Worm (Caenorhabditis elegans) whole organism, L1 larva: Measurements from ENCODE around the gene F22B5.6.

ENCODE experiments used
- C04F5.9 ChIP-seq: sonication (generic microtip); optimal IDR thresholded peaks from 2 replicates; lab custom pipeline; 2016; ENCODE audit warnings: missing genetic modification characterization, missing compliant biosample characterization
- F16B12.6 ChIP-seq: fragments of 150-350 bp; optimal IDR thresholded peaks from 2 replicates; lab custom pipeline; 2014; ENCODE audit warnings: missing biosample characterization, missing genetic modification characterization
- aha-1 ChIP-seq: fragments of 150-350 bp; optimal IDR thresholded peaks from 2 replicates; lab custom pipeline; 2014; ENCODE audit warnings: missing biosample characterization, missing genetic modification characterization
- alr-1 ChIP-seq: fragments of 200-800 bp; sonication (Bioruptor generic); optimal IDR thresholded peaks from 2 replicates; lab custom pipeline; 2018; ENCODE audit warnings: borderline replicate concordance, mild to moderate bottlenecking, missing genetic modification characterization, missing compliant biosample characterization
- aly-2 ChIP-seq: fragments of 150-350 bp; optimal IDR thresholded peaks from 2 replicates; lab custom pipeline; 2014; ENCODE audit warnings: missing biosample characterization, missing genetic modification characterization
- ama-1 ChIP-seq: fragments of 150-350 bp; optimal IDR thresholded peaks from 2 replicates; lab custom pipeline; 2014
- blmp-1 ChIP-seq: fragments of 150-350 bp; optimal IDR thresholded peaks from 2 replicates; lab custom pipeline; 2014; ENCODE audit warnings: missing biosample characterization, missing genetic modification characterization
- ceh-63 ChIP-seq: fragments of 200-800 bp; sonication (Bioruptor generic); optimal IDR thresholded peaks from 2 replicates; lab custom pipeline; 2018; ENCODE audit warnings: mild to moderate bottlenecking, missing genetic modification characterization, missing compliant biosample characterization
- ceh-8 ChIP-seq: fragments of 200-800 bp; sonication (Bioruptor generic); optimal IDR thresholded peaks from 2 replicates; lab custom pipeline; 2018; ENCODE audit warnings: mild to moderate bottlenecking, missing genetic modification characterization, moderate library complexity, missing compliant biosample characterization
- ceh-88 ChIP-seq: fragments of 200-800 bp; sonication (Bioruptor generic); IDR thresholded peaks from 2 replicates; pipeline ENCODE4 v1.3.6; 2022; ENCODE audit warnings: missing genetic modification characterization, missing compliant biosample characterization
- dpl-1 ChIP-seq, 3 experiments: fragments of 150-350 bp in 2 of 3; sonication (generic microtip) in 1 of 3; optimal IDR thresholded peaks; 2 replicates each; lab custom pipeline; 2014 to 2017; ENCODE audit warnings: missing biosample characterization in 3 of 3, missing genetic modification characterization in 3 of 3, missing genetic modification reagents in 3 of 3
- efl-1 ChIP-seq, 4 experiments: fragments of 150-350 bp; optimal IDR thresholded peaks in 3 of 4; peaks in 1 of 4; 1 replicate in 1 of 4; 2 replicates in 3 of 4; lab custom pipeline; 2014; ENCODE audit warnings: missing biosample characterization in 2 of 4, missing genetic modification characterization in 2 of 4, missing genetic modification reagents in 2 of 4
- egl-13 ChIP-seq: sonication (generic microtip); optimal IDR thresholded peaks from 2 replicates; lab custom pipeline; 2016; ENCODE audit warnings: missing genotype, missing genetic modification reagents, missing genetic modification characterization, missing compliant biosample characterization
- egl-27 ChIP-seq, 2 experiments: fragments of 150-350 bp in 1 of 2; sonication (generic microtip); optimal IDR thresholded peaks; 3 replicates each; lab custom pipeline; 2017 to 2018; ENCODE audit warnings: missing biosample characterization in 2 of 2, missing genetic modification characterization in 2 of 2, missing genetic modification reagents in 2 of 2
- elt-2 ChIP-seq: sonication (generic microtip); optimal IDR thresholded peaks from 2 replicates; lab custom pipeline; 2016; ENCODE audit warnings: missing genetic modification characterization, mild to moderate bottlenecking, inconsistent platforms, missing compliant biosample characterization, missing genetic modification reagents
- elt-3 ChIP-seq, 6 experiments: fragments of 150-350 bp in 1 of 6; sonication (generic microtip); optimal IDR thresholded peaks; 2 replicates each; lab custom pipeline; 2017 to 2018; ENCODE audit warnings: missing biosample characterization in 6 of 6, missing genetic modification characterization in 6 of 6, inconsistent platforms in 1 of 6
- ets-5 ChIP-seq: fragments of 200-800 bp; sonication (Bioruptor generic); IDR thresholded peaks from 2 replicates; pipeline ENCODE4 v1.3.6; 2022; ENCODE audit warnings: missing genetic modification characterization, missing compliant biosample characterization
- fkh-8 ChIP-seq: sonication (generic microtip); optimal IDR thresholded peaks from 2 replicates; lab custom pipeline; 2016; ENCODE audit warnings: mild to moderate bottlenecking, missing genetic modification characterization, missing compliant biosample characterization
- hlh-4 ChIP-seq: sonication (generic microtip); optimal IDR thresholded peaks from 2 replicates; lab custom pipeline; 2016; ENCODE audit warnings: mild to moderate bottlenecking, missing genetic modification characterization, missing compliant biosample characterization
- irx-1 ChIP-seq: sonication (generic microtip); optimal IDR thresholded peaks from 2 replicates; lab custom pipeline; 2016; ENCODE audit warnings: missing genetic modification characterization, missing compliant biosample characterization
- lin-14 ChIP-seq: fragments of 200-800 bp; sonication (Bioruptor generic); optimal IDR thresholded peaks from 2 replicates; lab custom pipeline; 2018; ENCODE audit warnings: mild to moderate bottlenecking, missing genetic modification characterization, moderate library complexity, missing compliant biosample characterization
- lin-15B ChIP-seq: fragments of 150-350 bp; sonication (generic microtip); optimal IDR thresholded peaks from 3 replicates; lab custom pipeline; 2014; ENCODE audit warnings: missing biosample characterization, missing genetic modification characterization
- lin-35 ChIP-seq, 2 experiments: fragments of 150-350 bp; optimal IDR thresholded peaks; 2 replicates each; lab custom pipeline; 2014; ENCODE audit warnings: missing biosample characterization in 2 of 2, missing genetic modification characterization in 2 of 2, missing genetic modification reagents in 2 of 2
- lsy-2 ChIP-seq, 2 experiments: fragments of 150-350 bp; optimal IDR thresholded peaks; 2 replicates each; lab custom pipeline; 2014; ENCODE audit warnings: missing biosample characterization in 2 of 2, missing genetic modification characterization in 2 of 2
- mep-1 ChIP-seq: fragments of 150-350 bp; optimal IDR thresholded peaks from 2 replicates; lab custom pipeline; 2014; ENCODE audit warnings: missing biosample characterization, missing genetic modification characterization
- nhr-11 ChIP-seq: fragments of 150-350 bp; optimal IDR thresholded peaks from 2 replicates; lab custom pipeline; 2014; ENCODE audit warnings: missing biosample characterization, missing genetic modification characterization
- nhr-20 ChIP-seq: sonication (generic microtip); optimal IDR thresholded peaks from 2 replicates; lab custom pipeline; 2016; ENCODE audit warnings: mild to moderate bottlenecking, missing genetic modification characterization, missing compliant biosample characterization
- nhr-237 ChIP-seq: fragments of 150-350 bp; optimal IDR thresholded peaks from 2 replicates; lab custom pipeline; 2014; ENCODE audit warnings: missing biosample characterization, missing genetic modification characterization
- nhr-47 ChIP-seq: sonication (generic microtip); optimal IDR thresholded peaks from 2 replicates; lab custom pipeline; 2016; ENCODE audit warnings: mild to moderate bottlenecking, missing genetic modification characterization, moderate library complexity, missing compliant biosample characterization
- nhr-71 ChIP-seq: sonication (generic microtip); optimal IDR thresholded peaks from 2 replicates; lab custom pipeline; 2016; ENCODE audit warnings: mild to moderate bottlenecking, missing genetic modification characterization, moderate library complexity, missing compliant biosample characterization
- nhr-77 ChIP-seq: fragments of 150-350 bp; optimal IDR thresholded peaks from 2 replicates; lab custom pipeline; 2014; ENCODE audit warnings: missing biosample characterization, missing genetic modification characterization
- nhr-85 ChIP-seq: sonication (generic microtip); peaks from one replicate; lab custom pipeline; 2016; ENCODE audit warnings: missing genetic modification characterization, inconsistent platforms, missing compliant biosample characterization
- nhr-90 ChIP-seq: sonication (generic microtip); optimal IDR thresholded peaks from 2 replicates; lab custom pipeline; 2016; ENCODE audit warnings: mild to moderate bottlenecking, missing genetic modification characterization, missing compliant biosample characterization; ENCODE audit not compliant: poor library complexity
- pag-3 ChIP-seq: sonication (generic microtip); optimal IDR thresholded peaks from 2 replicates; lab custom pipeline; 2017; ENCODE audit warnings: missing genetic modification characterization, mild to moderate bottlenecking, missing compliant biosample characterization, antibody characterized with exemption, borderline replicate concordance; ENCODE audit not compliant: insufficient read depth
- pax-3 ChIP-seq: fragments of 200-800 bp; sonication (Bioruptor generic); optimal IDR thresholded peaks from 2 replicates; lab custom pipeline; 2018; ENCODE audit warnings: mild to moderate bottlenecking, missing genetic modification characterization, moderate library complexity, missing compliant biosample characterization
- rnt-1 ChIP-seq: sonication (generic microtip); optimal IDR thresholded peaks from 2 replicates; lab custom pipeline; 2016; ENCODE audit warnings: mild to moderate bottlenecking, missing genetic modification characterization, moderate library complexity, missing compliant biosample characterization
- skn-1 ChIP-seq: fragments of 150-350 bp; optimal IDR thresholded peaks from 2 replicates; lab custom pipeline; 2014; ENCODE audit warnings: missing biosample characterization, missing genetic modification characterization
- snpc-4 ChIP-seq: fragments of 150-350 bp; optimal IDR thresholded peaks from 2 replicates; lab custom pipeline; 2014; ENCODE audit warnings: missing biosample characterization, missing genetic modification characterization
- snu-23 ChIP-seq: sonication (generic microtip); optimal IDR thresholded peaks from 2 replicates; lab custom pipeline; 2016; ENCODE audit warnings: missing genetic modification characterization, missing compliant biosample characterization
- sox-4 ChIP-seq: sonication (generic microtip); optimal IDR thresholded peaks from 2 replicates; lab custom pipeline; 2016; ENCODE audit warnings: missing genetic modification characterization, missing compliant biosample characterization
- sptf-1 ChIP-seq: fragments of 150-350 bp; optimal IDR thresholded peaks from 2 replicates; lab custom pipeline; 2014; ENCODE audit warnings: missing biosample characterization, missing genetic modification characterization
- sup-37 ChIP-seq: fragments of 200-800 bp; sonication (Bioruptor generic); optimal IDR thresholded peaks from 2 replicates; lab custom pipeline; 2018; ENCODE audit warnings: mild to moderate bottlenecking, missing genetic modification characterization, missing compliant biosample characterization
- swsn-7 ChIP-seq: sonication (generic microtip); optimal IDR thresholded peaks from 2 replicates; lab custom pipeline; 2016; ENCODE audit warnings: missing genetic modification characterization, missing compliant biosample characterization
- tbx-2 ChIP-seq: sonication (generic microtip); optimal IDR thresholded peaks from 2 replicates; lab custom pipeline; 2016; ENCODE audit warnings: missing genetic modification characterization, missing compliant biosample characterization
- unc-130 ChIP-seq: fragments of 150-350 bp; optimal IDR thresholded peaks from 2 replicates; lab custom pipeline; 2017; ENCODE audit warnings: missing biosample characterization, missing genetic modification characterization, inconsistent platforms
- unc-98 ChIP-seq: fragments of 200-800 bp; sonication (Bioruptor generic); IDR thresholded peaks from 2 replicates; pipeline ENCODE4 v1.3.6; 2022; ENCODE audit warnings: missing genetic modification characterization, missing compliant biosample characterization
- xbp-1 ChIP-seq: sonication (generic microtip); optimal IDR thresholded peaks from 2 replicates; lab custom pipeline; 2016; ENCODE audit warnings: missing genetic modification characterization, missing compliant biosample characterization
- zip-4 ChIP-seq: fragments of 200-800 bp; sonication (Bioruptor generic); optimal IDR thresholded peaks from 2 replicates; lab custom pipeline; 2018; ENCODE audit warnings: mild to moderate bottlenecking, missing genetic modification characterization, moderate library complexity, missing compliant biosample characterization
- ztf-4 ChIP-seq: fragments of 150-350 bp; optimal IDR thresholded peaks from 2 replicates; lab custom pipeline; 2014; ENCODE audit warnings: missing biosample characterization, missing genetic modification characterization

The F22B5.6 gene

DNA sequence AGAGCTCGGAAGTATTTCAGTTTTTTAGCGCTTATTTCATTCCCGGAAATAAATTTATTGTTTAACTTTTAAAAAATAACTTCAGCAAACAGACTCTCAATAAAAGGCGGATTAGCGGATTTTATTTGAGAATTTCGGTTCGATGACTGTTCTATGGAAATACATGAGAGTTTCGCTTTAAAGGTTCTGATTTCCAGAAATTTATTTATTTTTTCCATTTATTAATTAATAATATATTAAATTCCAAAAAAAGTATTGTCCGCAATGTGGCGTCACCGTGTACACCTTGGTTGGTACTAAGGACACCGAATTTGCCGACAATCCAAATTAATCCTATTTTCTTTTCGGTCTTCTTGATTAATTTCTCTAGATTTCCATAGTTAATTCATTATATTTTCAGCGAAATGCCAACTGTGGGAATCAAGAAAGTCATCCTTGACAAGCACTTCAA, 8.5 kb upstream of the F22B5.6 start, which contains the start of gene fars-3:
TSS of gene fars-3 (plus strand) at position 401 of the 451 bp plus-strand sequence.
- TF ChIP-seq swsn-7 (tag; lab: Kevin White, UChicago) = peak; percentile 8
- no peak for TF ChIP-seq sox-4 (tag; lab: Kevin White, UChicago)
- TF ChIP-seq nhr-11 (tag; lab: Kevin White, UChicago) = no peak
- TF ChIP-seq hlh-4 (tag; lab: Kevin White, UChicago) = no peak
- no peak for TF ChIP-seq rnt-1 (tag; lab: Kevin White, UChicago)
- TF ChIP-seq lsy-2 (tag; optimal IDR thresholded peaks at IDR 0.05; lab: Kevin White, UChicago) = peak; percentile 33 to 59
- TF ChIP-seq blmp-1 = peak; percentile 52
- no peak for TF ChIP-seq alr-1 (tag; lab: Kevin White, UChicago)
- no peak for TF ChIP-seq zip-4
- TF ChIP-seq ztf-4 (tag; lab: Kevin White, UChicago) = no peak
- TF ChIP-seq ceh-63 (GFP tag; lab: Kevin White, UChicago) = no peak
- no peak for TF ChIP-seq ets-5
- peak; percentile 46 for TF ChIP-seq aly-2
- no peak for TF ChIP-seq lin-15B (tag; lab: Kevin White, UChicago)
- no peak for TF ChIP-seq egl-27 (tag; optimal IDR thresholded peaks at IDR 0.05; lab: Kevin White, UChicago)
- TF ChIP-seq lin-35 (GFP tag; optimal IDR thresholded peaks at IDR 0.05; lab: Kevin White, UChicago) = peak in 1 of 2 experiments; percentile 28
- TF ChIP-seq snu-23 (GFP tag; lab: Kevin White, UChicago) = peak; percentile 31
- peak; percentile 78 for TF ChIP-seq F16B12.6 (tag; lab: Kevin White, UChicago)
- TF ChIP-seq fkh-8 = no peak
- no peak for TF ChIP-seq irx-1
- peak; percentile 25 for TF ChIP-seq skn-1 (tag; lab: Kevin White, UChicago)
- TF ChIP-seq sup-37 (GFP tag; lab: Kevin White, UChicago) = no peak
- TF ChIP-seq ama-1 (lab: Kevin White, UChicago) = peak; percentile 17
- TF ChIP-seq pax-3 (tag; lab: Kevin White, UChicago) = no peak
- no peak for TF ChIP-seq nhr-90
- TF ChIP-seq egl-13 = no peak
- no peak for TF ChIP-seq unc-98 (GFP tag; lab: Robert Waterston, UW)
- TF ChIP-seq ceh-8 = no peak
- peak; percentile 5 for TF ChIP-seq nhr-20 (tag; lab: Kevin White, UChicago)
- TF ChIP-seq aha-1 = no peak
- TF ChIP-seq unc-130 (tag; lab: Kevin White, UChicago) = peak; percentile 38
- TF ChIP-seq xbp-1 (tag; lab: Kevin White, UChicago) = peak; percentile 13
- peak in 1 of 3 experiments; percentile 52 for TF ChIP-seq dpl-1 (GFP tag; optimal IDR thresholded peaks at IDR 0.05; lab: Kevin White, UChicago)
- no peak for TF ChIP-seq tbx-2
- TF ChIP-seq nhr-237 (tag; lab: Kevin White, UChicago) = no peak
- TF ChIP-seq nhr-71 (tag; lab: Kevin White, UChicago) = peak; percentile 30
- TF ChIP-seq pag-3 (tag; lab: Kevin White, UChicago) = no peak
- TF ChIP-seq snpc-4 (tag; lab: Kevin White, UChicago) = peak; percentile 12
- TF ChIP-seq nhr-85 = peak; percentile 38
- no peak for TF ChIP-seq ceh-88
- no peak for TF ChIP-seq nhr-47
- TF ChIP-seq nhr-77 = no peak
- TF ChIP-seq C04F5.9 (tag; lab: Kevin White, UChicago) = no peak
- TF ChIP-seq efl-1 (optimal IDR thresholded peaks at IDR 0.05; lab: Kevin White, UChicago) = peak; percentile 1 to 8
- TF ChIP-seq efl-1 (GFP tag; optimal IDR thresholded peaks at IDR 0.05 in 1 of 2; lab: Kevin White, UChicago) = peak in 1 of 2 experiments; percentile 36
- TF ChIP-seq mep-1 (tag; lab: Kevin White, UChicago) = peak; percentile 70
- no peak for TF ChIP-seq elt-2
- no peak for TF ChIP-seq elt-3 (tag; optimal IDR thresholded peaks at IDR 0.05; lab: Kevin White, UChicago)
- no peak for TF ChIP-seq sptf-1 (tag; lab: Kevin White, UChicago)
- TF ChIP-seq lin-14 = no peak
- TF ChIP-seq, all 84 proteins: peak for 18
